Worm (Caenorhabditis elegans) whole organism, late embryonic: ENCODE results near the gene fat-6.

Experiments used
- C38D4.7 ChIP-seq: fragments of 200-800 bp; sonication (Bioruptor generic); optimal IDR thresholded peaks from 2 replicates; lab custom pipeline; 2018; ENCODE audit warnings: mild to moderate bottlenecking, missing genetic modification characterization, moderate library complexity, missing compliant biosample characterization
- K09A11.1 ChIP-seq: sonication (generic microtip); optimal IDR thresholded peaks from 2 replicates; lab custom pipeline; 2017; ENCODE audit warnings: antibody characterized with exemption, mild to moderate bottlenecking, missing genetic modification characterization, missing compliant biosample characterization; ENCODE audit not compliant: insufficient read depth
- ceh-19 ChIP-seq: fragments of 200-800 bp; sonication (Bioruptor generic); optimal IDR thresholded peaks from 2 replicates; lab custom pipeline; 2018; ENCODE audit warnings: mild to moderate bottlenecking, missing genetic modification characterization, missing compliant biosample characterization
- ceh-22 ChIP-seq: sonication (generic microtip); optimal IDR thresholded peaks from 2 replicates; lab custom pipeline; 2017; ENCODE audit warnings: missing biosample characterization, missing genetic modification characterization
- ceh-31 ChIP-seq: sonication (generic microtip); optimal IDR thresholded peaks from 2 replicates; lab custom pipeline; 2016; ENCODE audit warnings: missing genetic modification characterization, missing compliant biosample characterization
- che-1 ChIP-seq: sonication (generic microtip); optimal IDR thresholded peaks from 2 replicates; lab custom pipeline; 2016; ENCODE audit warnings: mild to moderate bottlenecking, missing genetic modification characterization, missing compliant biosample characterization
- dmd-4 ChIP-seq: sonication (generic microtip); optimal IDR thresholded peaks from 2 replicates; lab custom pipeline; 2016; ENCODE audit warnings: borderline replicate concordance, missing genetic modification characterization, missing compliant biosample characterization
- ets-4 ChIP-seq: sonication (generic microtip); optimal IDR thresholded peaks from 2 replicates; lab custom pipeline; 2016; ENCODE audit warnings: missing genetic modification characterization, missing compliant biosample characterization
- fax-1 ChIP-seq: sonication (generic microtip); optimal IDR thresholded peaks from 2 replicates; lab custom pipeline; 2016; ENCODE audit warnings: missing genotype, missing genetic modification characterization, missing compliant biosample characterization
- hlh-30 ChIP-seq: sonication (generic microtip); optimal IDR thresholded peaks from 2 replicates; lab custom pipeline; 2017; ENCODE audit warnings: antibody characterized with exemption, missing genetic modification characterization, missing compliant biosample characterization; ENCODE audit not compliant: insufficient read depth
- hlh-6 ChIP-seq: sonication (generic microtip); optimal IDR thresholded peaks from 2 replicates; lab custom pipeline; 2016; ENCODE audit warnings: missing genotype, missing genetic modification characterization, missing compliant biosample characterization
- hlh-8 ChIP-seq: sonication (generic microtip); optimal IDR thresholded peaks from 2 replicates; lab custom pipeline; 2016; ENCODE audit warnings: missing genotype, missing genetic modification characterization, missing compliant biosample characterization
- madf-2 ChIP-seq: sonication (generic microtip); optimal IDR thresholded peaks from 2 replicates; lab custom pipeline; 2017; ENCODE audit warnings: missing genetic modification characterization, missing compliant biosample characterization
- nfya-1 ChIP-seq: sonication (generic microtip); optimal IDR thresholded peaks from 2 replicates; lab custom pipeline; 2017; ENCODE audit warnings: missing genetic modification characterization, mild to moderate bottlenecking, missing compliant biosample characterization, antibody characterized with exemption, moderate library complexity
- nhr-11 ChIP-seq: fragments of 150-350 bp; optimal IDR thresholded peaks from 2 replicates; lab custom pipeline; 2014; ENCODE audit warnings: missing biosample characterization, missing genetic modification characterization
- nhr-232 ChIP-seq: sonication (generic microtip); optimal IDR thresholded peaks from 2 replicates; lab custom pipeline; 2016; ENCODE audit warnings: missing genetic modification characterization, missing compliant biosample characterization
- pag-3 ChIP-seq: sonication (generic microtip); optimal IDR thresholded peaks from 2 replicates; lab custom pipeline; 2016; ENCODE audit warnings: missing compliant biosample characterization, missing genetic modification characterization, borderline replicate concordance
- pat-9 ChIP-seq: fragments of 200-800 bp; sonication (Bioruptor generic); optimal IDR thresholded peaks from 2 replicates; lab custom pipeline; 2018; ENCODE audit warnings: mild to moderate bottlenecking, missing genetic modification characterization, moderate library complexity, missing compliant biosample characterization
- pax-1 ChIP-seq: fragments of 150-350 bp; optimal IDR thresholded peaks from 2 replicates; lab custom pipeline; 2014; ENCODE audit warnings: missing biosample characterization, missing genetic modification characterization
- ref-2 ChIP-seq: sonication (generic microtip); optimal IDR thresholded peaks from 2 replicates; lab custom pipeline; 2016; ENCODE audit warnings: missing genetic modification characterization, missing compliant biosample characterization
- rnt-1 ChIP-seq: sonication (generic microtip); optimal IDR thresholded peaks from 2 replicates; lab custom pipeline; 2016; ENCODE audit warnings: missing genetic modification characterization, missing compliant biosample characterization
- ttx-3 ChIP-seq: sonication (generic microtip); optimal IDR thresholded peaks from 2 replicates; lab custom pipeline; 2016; ENCODE audit warnings: missing genetic modification reagents, missing genetic modification characterization, missing compliant biosample characterization
- unc-42 ChIP-seq: sonication (generic microtip); optimal IDR thresholded peaks from 2 replicates; lab custom pipeline; 2016; ENCODE audit warnings: missing genotype, missing genetic modification characterization, missing compliant biosample characterization
- unc-86 ChIP-seq: sonication (generic microtip); optimal IDR thresholded peaks from 2 replicates; lab custom pipeline; 2016; ENCODE audit warnings: missing genetic modification characterization, missing compliant biosample characterization
- ztf-16 ChIP-seq: sonication (generic microtip); optimal IDR thresholded peaks from 2 replicates; lab custom pipeline; 2017; ENCODE audit warnings: missing genetic modification characterization, missing compliant biosample characterization

Gene fat-6

ce11 chrIV:11867652-11868232 lies 47.7 kb downstream of the fat-6 start:
- no peak for TF ChIP-seq pax-1 (tag; lab: Kevin White, UChicago)
- peak; percentile 3 for TF ChIP-seq unc-42
- peak; percentile 37 for TF ChIP-seq ceh-31
- peak; percentile 64 for TF ChIP-seq ttx-3 (tag; lab: Kevin White, UChicago)
- TF ChIP-seq hlh-8 (tag; lab: Kevin White, UChicago), result no peak
- TF ChIP-seq madf-2 (tag; lab: Kevin White, UChicago), result no peak
- TF ChIP-seq rnt-1 (tag; lab: Kevin White, UChicago), result no peak
- no peak for TF ChIP-seq ref-2
- no peak for TF ChIP-seq K09A11.1 (tag; lab: Kevin White, UChicago)
- peak; percentile 20 for TF ChIP-seq nfya-1 (tag; lab: Kevin White, UChicago)
- no peak for TF ChIP-seq dmd-4 (tag; lab: Kevin White, UChicago)
- TF ChIP-seq ceh-22 (tag; lab: Kevin White, UChicago), result no peak
- TF ChIP-seq nhr-232 (tag; lab: Kevin White, UChicago), result no peak
- TF ChIP-seq hlh-30 (tag; lab: Kevin White, UChicago), result peak; percentile 13
- TF ChIP-seq nhr-11, result no peak

ce11 chrIV:11864226-11864625 lies 51.3 kb downstream of the fat-6 start, which contains the start of gene trpa-1:
TSS of gene trpa-1 (plus strand) at chrIV:11864526.
- no peak for TF ChIP-seq hlh-6 (tag; lab: Kevin White, UChicago)
- no peak for TF ChIP-seq ets-4 (tag; lab: Kevin White, UChicago)
- no peak for TF ChIP-seq ttx-3 (tag; lab: Kevin White, UChicago)
- no peak for TF ChIP-seq nfya-1 (tag; lab: Kevin White, UChicago)
- no peak for TF ChIP-seq C38D4.7
- TF ChIP-seq ceh-22 (tag; lab: Kevin White, UChicago), result no peak
- TF ChIP-seq pat-9 (tag; lab: Kevin White, UChicago), result no peak
- TF ChIP-seq unc-86 (tag; lab: Kevin White, UChicago), result no peak
- no peak for TF ChIP-seq pag-3 (tag; lab: Kevin White, UChicago)
- TF ChIP-seq che-1 (tag; lab: Kevin White, UChicago), result no peak
- TF ChIP-seq fax-1, result no peak
- TF ChIP-seq dmd-4 (tag; lab: Kevin White, UChicago), result no peak
- no peak for TF ChIP-seq ceh-19 (GFP tag; lab: Kevin White, UChicago)
- no peak for TF ChIP-seq ztf-16 (tag; lab: Kevin White, UChicago)
- no peak for TF ChIP-seq ref-2
